Worm (Caenorhabditis elegans) whole organism, L4 larva: Measurements from ENCODE around the gene sap-49.

ENCODE experiments used
- ZK337.2 ChIP-seq: fragments of 200-800 bp; sonication (Bioruptor generic); IDR thresholded peaks from 2 replicates; pipeline ENCODE4 v1.3.6; 2022; ENCODE audit warnings: missing genetic modification reagents, missing genetic modification characterization, missing compliant biosample characterization
- attf-4 ChIP-seq: sonication (generic microtip); optimal IDR thresholded peaks from 3 replicates; lab custom pipeline; 2017; ENCODE audit warnings: missing biosample characterization, missing genetic modification characterization
- hmg-1.1 ChIP-seq: fragments of 200-800 bp; sonication (Bioruptor generic); IDR thresholded peaks from 2 replicates; pipeline ENCODE4 v1.3.6; 2022; ENCODE audit warnings: missing genetic modification reagents, missing genetic modification characterization, missing compliant biosample characterization
- set-16 ChIP-seq: fragments of 200-800 bp; sonication (Bioruptor generic); IDR thresholded peaks from 2 replicates; pipeline ENCODE4 v1.3.6; 2022; ENCODE audit warnings: missing genetic modification reagents, missing genetic modification characterization, missing compliant biosample characterization

ce11 chrII:8057911-8058310, 22.3 kb upstream of the sap-49 start:
- no peak for TF ChIP-seq set-16 (GFP tag; lab: Robert Waterston, UW)
- no peak for TF ChIP-seq hmg-1.1 (GFP tag; lab: Robert Waterston, UW)
- no peak for TF ChIP-seq ZK337.2
- no peak for TF ChIP-seq attf-4 (tag; lab: Kevin White, UChicago)
